Fruit fly (Drosophila melanogaster) whole organism, prepupa: Measurements from ENCODE around the gene Oseg4.
A peak's percentile ranks its signal among the peaks of the same experiment; 100 is the strongest.

Source experiments
- Eip78C ChIP-seq: fragments of 200-800 bp; sonication (Bioruptor generic); peaks from one replicate; lab custom pipeline; 2016; ENCODE audit warnings: missing biosample characterization, missing genetic modification characterization
- Met ChIP-seq: fragments of 200-800 bp; sonication (Bioruptor generic); optimal IDR thresholded peaks from 3 replicates; lab custom pipeline; 2016; ENCODE audit warnings: missing biosample characterization, missing genetic modification characterization
- OdsH ChIP-seq: fragments of 200-800 bp; sonication (Bioruptor generic); optimal IDR thresholded peaks from 3 replicates; lab custom pipeline; 2016; ENCODE audit warnings: missing biosample characterization, missing genetic modification characterization
- achi ChIP-seq: fragments of 200-800 bp; sonication (Bioruptor generic); optimal IDR thresholded peaks from 3 replicates; lab custom pipeline; 2016; ENCODE audit warnings: missing biosample characterization, missing genetic modification characterization
- topi ChIP-seq: fragments of 200-800 bp; sonication (Bioruptor generic); optimal IDR thresholded peaks from 3 replicates; lab custom pipeline; 2016; ENCODE audit warnings: missing biosample characterization, missing genetic modification characterization

DNA sequence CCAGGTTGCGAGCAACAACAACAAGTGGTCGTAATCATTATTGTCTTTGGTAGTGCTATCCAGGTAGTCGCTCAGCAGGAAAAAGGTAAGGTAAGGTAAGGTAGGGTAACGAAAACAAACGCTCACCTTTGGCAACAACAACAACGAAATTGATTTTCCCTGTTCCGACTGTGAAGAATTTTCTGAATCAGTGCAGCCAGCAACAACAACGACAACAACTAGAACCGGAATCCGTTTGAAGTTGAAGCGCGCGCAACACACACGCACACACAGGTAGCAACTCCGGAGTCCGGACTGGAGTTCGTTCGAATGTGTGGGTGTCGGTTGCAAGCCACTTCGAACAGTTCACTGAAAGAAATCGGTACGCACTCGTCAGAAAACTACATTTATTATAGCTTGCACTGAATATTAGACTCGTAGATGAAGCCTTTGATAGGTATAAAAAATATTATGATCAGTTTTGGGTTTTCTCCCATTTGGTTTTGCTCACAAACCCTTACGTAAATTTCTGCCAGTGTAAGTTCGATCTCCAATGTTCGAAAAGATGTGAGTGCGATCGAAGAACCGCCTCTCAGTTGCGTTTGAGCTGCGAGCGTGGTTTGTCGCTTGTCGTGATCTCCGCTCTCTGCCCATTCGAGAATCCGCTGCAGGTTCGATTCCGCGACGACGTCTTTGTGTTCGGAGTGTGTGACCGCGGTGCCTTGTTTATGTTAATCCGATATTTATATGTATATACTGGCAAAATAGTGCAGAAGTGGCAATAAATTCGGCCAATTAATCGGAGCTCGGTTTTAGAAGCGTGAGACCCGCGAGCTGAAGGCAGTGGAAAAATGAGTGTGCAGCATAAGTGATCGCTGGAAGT is 11.0 kb upstream of the Oseg4 start, which contains the start of gene CG13921:
- TF ChIP-seq Eip78C (GFP tag; lab: Kevin White, UChicago) (peak; percentile 100), topi (GFP tag; lab: Kevin White, UChicago) (peak; percentile 100), achi (GFP tag; lab: Kevin White, UChicago) (peak; percentile 99), Met (GFP tag; lab: Kevin White, UChicago) (peak; percentile 99), OdsH (GFP tag; lab: Kevin White, UChicago) (peak; percentile 100)
